Worm (Caenorhabditis elegans) whole organism, young adult: Measurements from ENCODE around the gene T23B12.5.

Experiments used
- B0261.1 ChIP-seq: sonication (generic microtip); optimal IDR thresholded peaks from 2 replicates; lab custom pipeline; 2016; ENCODE audit warnings: mild to moderate bottlenecking, missing genetic modification characterization, moderate library complexity, missing compliant biosample characterization
- B0336.3 ChIP-seq: fragments of 200-800 bp; sonication (Bioruptor generic); IDR thresholded peaks from 2 replicates; pipeline ENCODE4 v1.3.6; 2022; ENCODE audit warnings: missing genetic modification characterization, missing compliant biosample characterization
- F37B4.10 ChIP-seq: fragments of 200-800 bp; sonication (Bioruptor generic); IDR thresholded peaks from 2 replicates; pipeline ENCODE4 v1.3.6; 2022; ENCODE audit warnings: missing genetic modification characterization, missing compliant biosample characterization
- F39B2.1 ChIP-seq: fragments of 200-800 bp; sonication (Bioruptor generic); IDR thresholded peaks from 2 replicates; pipeline ENCODE4 v1.3.6; 2022; ENCODE audit warnings: missing genetic modification reagents, missing genetic modification characterization, missing compliant biosample characterization
- K11D2.4 ChIP-seq: fragments of 200-800 bp; sonication (Bioruptor generic); IDR thresholded peaks from 2 replicates; pipeline ENCODE4 v1.3.6; 2022; ENCODE audit warnings: missing genetic modification reagents, missing genetic modification characterization, missing compliant biosample characterization
- K12H6.12 ChIP-seq: fragments of 200-800 bp; sonication (Bioruptor generic); optimal IDR thresholded peaks from 2 replicates; lab custom pipeline; 2018; ENCODE audit warnings: mild to moderate bottlenecking, missing genetic modification characterization, missing compliant biosample characterization
- T26A5.8 ChIP-seq: sonication (generic microtip); optimal IDR thresholded peaks from 2 replicates; lab custom pipeline; 2016; ENCODE audit warnings: missing genetic modification characterization, missing compliant biosample characterization
- Y53G8AR.9 ChIP-seq: fragments of 200-800 bp; sonication (Bioruptor generic); conservative IDR thresholded peaks from 2 replicates; pipeline ENCODE4 v1.3.6; 2022; ENCODE audit warnings: missing genetic modification reagents, missing genetic modification characterization, missing compliant biosample characterization
- Y79H2A.3 ChIP-seq: fragments of 200-800 bp; sonication (Bioruptor generic); conservative IDR thresholded peaks from 2 replicates; pipeline ENCODE4 v1.3.6; 2022; ENCODE audit warnings: missing genetic modification reagents, missing genetic modification characterization, missing compliant biosample characterization
- bed-2 ChIP-seq: fragments of 200-800 bp; sonication (Bioruptor generic); IDR thresholded peaks from 2 replicates; pipeline ENCODE4 v1.3.6; 2022; ENCODE audit warnings: missing genetic modification reagents, missing genetic modification characterization, missing compliant biosample characterization
- ccch-3 ChIP-seq: fragments of 200-800 bp; sonication (Bioruptor generic); optimal IDR thresholded peaks from 2 replicates; lab custom pipeline; 2018; ENCODE audit warnings: mild to moderate bottlenecking, missing genetic modification characterization, missing compliant biosample characterization
- ceh-27 ChIP-seq: fragments of 200-800 bp; sonication (Bioruptor generic); optimal IDR thresholded peaks from 2 replicates; lab custom pipeline; 2018; ENCODE audit warnings: mild to moderate bottlenecking, missing genetic modification characterization, moderate library complexity, missing compliant biosample characterization
- ceh-91 ChIP-seq: fragments of 200-800 bp; sonication (Bioruptor generic); IDR thresholded peaks from 2 replicates; pipeline ENCODE4 v1.3.6; 2022; ENCODE audit warnings: missing genetic modification reagents, missing genetic modification characterization, missing compliant biosample characterization
- dox-1 ChIP-seq: fragments of 200-800 bp; sonication (Bioruptor generic); IDR thresholded peaks from 2 replicates; pipeline ENCODE4 v1.3.6; 2022; ENCODE audit warnings: missing genetic modification reagents, missing genetic modification characterization, missing compliant biosample characterization
- dpff-1 ChIP-seq: sonication (generic microtip); optimal IDR thresholded peaks from 2 replicates; lab custom pipeline; 2017; ENCODE audit warnings: mild to moderate bottlenecking, missing genetic modification characterization, missing compliant biosample characterization
- gei-17 ChIP-seq: fragments of 200-800 bp; sonication (Bioruptor generic); optimal IDR thresholded peaks from 2 replicates; lab custom pipeline; 2018; ENCODE audit warnings: mild to moderate bottlenecking, missing genetic modification characterization, missing compliant biosample characterization
- hlh-12 ChIP-seq: sonication (generic microtip); optimal IDR thresholded peaks from 2 replicates; lab custom pipeline; 2016; ENCODE audit warnings: missing genetic modification characterization, missing compliant biosample characterization
- hlh-26 ChIP-seq: fragments of 200-800 bp; sonication (Bioruptor generic); conservative IDR thresholded peaks from 2 replicates; pipeline ENCODE4 v1.3.6; 2022; ENCODE audit warnings: missing genetic modification reagents, missing genetic modification characterization, missing compliant biosample characterization
- hsf-1 ChIP-seq: fragments of 200-800 bp; sonication (Bioruptor generic); IDR thresholded peaks from 2 replicates; pipeline ENCODE4 v1.3.6; 2022; ENCODE audit warnings: missing genetic modification reagents, missing genetic modification characterization, missing compliant biosample characterization
- let-607 ChIP-seq, 2 experiments: fragments of 200-800 bp in 1 of 2; sonication (Bioruptor generic) in 1 of 2; sonication (generic microtip) in 1 of 2; optimal IDR thresholded peaks; 2 replicates each; lab custom pipeline; 2016 to 2018; ENCODE audit warnings: mild to moderate bottlenecking in 2 of 2, missing compliant biosample characterization in 2 of 2, missing genetic modification characterization in 2 of 2, moderate library complexity in 2 of 2, missing genotype in 1 of 2
- lin-26 ChIP-seq: fragments of 200-800 bp; sonication (Bioruptor generic); IDR thresholded peaks from 2 replicates; pipeline ENCODE4 v1.3.6; 2022; ENCODE audit warnings: missing genetic modification reagents, missing genetic modification characterization, missing compliant biosample characterization
- lin-40 ChIP-seq: sonication (generic microtip); optimal IDR thresholded peaks from 2 replicates; lab custom pipeline; 2016; ENCODE audit warnings: missing genetic modification characterization, mild to moderate bottlenecking, missing compliant biosample characterization, missing genotype, missing genetic modification reagents
- lsl-1 ChIP-seq: fragments of 200-800 bp; sonication (Bioruptor generic); optimal IDR thresholded peaks from 2 replicates; lab custom pipeline; 2018; ENCODE audit warnings: mild to moderate bottlenecking, missing genetic modification characterization, moderate library complexity, missing compliant biosample characterization
- madf-10 ChIP-seq: sonication (generic microtip); optimal IDR thresholded peaks from 2 replicates; lab custom pipeline; 2016; ENCODE audit warnings: mild to moderate bottlenecking, missing genetic modification characterization, missing compliant biosample characterization
- madf-6 ChIP-seq: fragments of 200-800 bp; sonication (Bioruptor generic); IDR thresholded peaks from 2 replicates; pipeline ENCODE4 v1.3.6; 2022; ENCODE audit warnings: missing genetic modification reagents, missing genetic modification characterization, missing compliant biosample characterization
- madf-8 ChIP-seq: fragments of 200-800 bp; sonication (Bioruptor generic); conservative IDR thresholded peaks from 2 replicates; pipeline ENCODE4 v1.3.6; 2022; ENCODE audit warnings: missing genetic modification reagents, missing genetic modification characterization, missing compliant biosample characterization
- mes-4 ChIP-seq: sonication (generic microtip); optimal IDR thresholded peaks from 2 replicates; lab custom pipeline; 2016; ENCODE audit warnings: missing genotype, missing genetic modification characterization, missing compliant biosample characterization
- pbrm-1 ChIP-seq: fragments of 200-800 bp; sonication (Bioruptor generic); IDR thresholded peaks from 2 replicates; pipeline ENCODE4 v1.3.6; 2022; ENCODE audit warnings: missing genetic modification reagents, missing genetic modification characterization, missing compliant biosample characterization
- pha-4 ChIP-seq: fragments of 150-350 bp; sonication (generic microtip); optimal IDR thresholded peaks from 2 replicates; lab custom pipeline; 2014; ENCODE audit warnings: missing biosample characterization, missing genetic modification reagents, missing genetic modification characterization
- rec-8 ChIP-seq, 2 experiments: sonication (generic microtip); optimal IDR thresholded peaks; 2 replicates each; lab custom pipeline; 2016; ENCODE audit warnings: mild to moderate bottlenecking in 2 of 2, missing genetic modification characterization in 2 of 2, missing genetic modification reagents in 2 of 2, missing genotype in 2 of 2, missing biosample characterization in 1 of 2, missing compliant biosample characterization in 1 of 2, moderate library complexity in 1 of 2
- sea-2 ChIP-seq: fragments of 200-800 bp; sonication (Bioruptor generic); IDR thresholded peaks from 2 replicates; pipeline ENCODE4 v1.3.6; 2022; ENCODE audit warnings: missing genetic modification characterization, missing compliant biosample characterization
- snpc-1.1 ChIP-seq: sonication (generic microtip); optimal IDR thresholded peaks from 2 replicates; lab custom pipeline; 2017; ENCODE audit warnings: missing genetic modification characterization, mild to moderate bottlenecking, missing compliant biosample characterization, antibody characterized with exemption, moderate library complexity, missing genotype, missing genetic modification reagents; ENCODE audit not compliant: insufficient read depth
- sptf-2 ChIP-seq: fragments of 200-800 bp; sonication (Bioruptor generic); optimal IDR thresholded peaks from 2 replicates; lab custom pipeline; 2018; ENCODE audit warnings: mild to moderate bottlenecking, missing genetic modification characterization, missing compliant biosample characterization
- ztf-18 ChIP-seq: sonication (generic microtip); optimal IDR thresholded peaks from 2 replicates; lab custom pipeline; 2016; ENCODE audit warnings: missing genotype, mild to moderate bottlenecking, missing genetic modification characterization, missing compliant biosample characterization
- ztf-3 ChIP-seq: fragments of 200-800 bp; sonication (Bioruptor generic); optimal IDR thresholded peaks from 2 replicates; lab custom pipeline; 2018; ENCODE audit warnings: mild to moderate bottlenecking, missing genetic modification characterization, missing compliant biosample characterization

Gene T23B12.5

DNA sequence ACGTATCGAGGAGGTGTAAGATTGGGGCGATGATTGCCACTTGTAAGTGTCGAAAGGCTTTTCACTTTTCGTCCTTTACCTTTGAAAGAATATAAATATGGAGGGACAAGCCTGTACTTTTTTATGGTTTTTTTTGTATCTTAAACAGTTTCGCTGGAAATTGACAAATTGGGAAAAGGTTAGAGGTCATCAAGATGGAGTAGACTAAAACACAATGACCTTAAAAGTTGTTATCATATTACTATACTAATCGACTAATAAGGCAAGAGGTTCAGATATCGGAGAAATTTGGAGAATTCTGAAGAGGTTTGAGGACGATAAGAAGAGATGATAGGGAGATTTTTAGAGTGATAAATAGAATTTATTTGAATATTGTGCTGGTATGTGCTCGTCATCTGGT is 41.7 kb downstream of the T23B12.5 start:
- no peak for TF ChIP-seq hsf-1
- TF ChIP-seq madf-10 (tag; lab: Kevin White, UChicago): no peak
- TF ChIP-seq ccch-3 (GFP tag; lab: Kevin White, UChicago): no peak
- no peak for TF ChIP-seq ceh-91 (GFP tag; lab: Robert Waterston, UW)
- TF ChIP-seq madf-8 (GFP tag; lab: Robert Waterston, UW): no peak
- TF ChIP-seq B0261.1 (tag; lab: Kevin White, UChicago): no peak
- no peak for TF ChIP-seq rec-8 (tag; optimal IDR thresholded peaks at IDR 0.05; lab: Kevin White, UChicago)
- TF ChIP-seq K12H6.12: no peak
- TF ChIP-seq ceh-27 (GFP tag; lab: Kevin White, UChicago): no peak
- TF ChIP-seq Y79H2A.3 (GFP tag; lab: Robert Waterston, UW): no peak
- no peak for TF ChIP-seq Y53G8AR.9 (GFP tag; lab: Robert Waterston, UW)
- TF ChIP-seq B0336.3 (GFP tag; lab: Robert Waterston, UW): no peak
- TF ChIP-seq F39B2.1 (GFP tag; lab: Robert Waterston, UW): no peak

DNA sequence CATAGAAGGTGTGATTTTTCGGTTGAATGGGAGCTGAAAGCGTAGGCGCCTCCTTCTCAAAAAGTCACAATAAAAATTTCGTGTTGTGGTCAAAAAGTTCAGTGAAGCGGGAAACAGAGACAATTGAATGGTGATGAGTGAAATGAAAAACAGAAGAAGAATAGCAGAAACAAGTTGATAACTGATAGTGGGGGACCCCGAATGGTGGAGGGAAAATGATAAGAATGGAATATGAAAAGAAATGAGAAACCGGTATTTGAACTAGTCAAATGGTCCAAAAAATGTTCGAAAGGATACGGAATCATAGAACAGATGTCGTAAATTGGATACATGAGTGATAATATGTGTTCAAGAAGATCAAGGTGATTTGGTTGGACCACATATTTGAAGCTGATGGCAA is 43.5 kb downstream of the T23B12.5 start:
- no peak for TF ChIP-seq dpff-1
- TF ChIP-seq ztf-3 (GFP tag; lab: Kevin White, UChicago): no peak
- no peak for TF ChIP-seq let-607 (tag; optimal IDR thresholded peaks at IDR 0.05; lab: Kevin White, UChicago)
- TF ChIP-seq K11D2.4 (GFP tag; lab: Robert Waterston, UW): no peak
- TF ChIP-seq pha-4 (tag; lab: Kevin White, UChicago): no peak
- TF ChIP-seq snpc-1.1 (tag; lab: Kevin White, UChicago): no peak
- no peak for TF ChIP-seq pbrm-1
- no peak for TF ChIP-seq T26A5.8 (tag; lab: Kevin White, UChicago)
- no peak for TF ChIP-seq sptf-2
- no peak for TF ChIP-seq sea-2
- TF ChIP-seq hlh-12 (tag; lab: Kevin White, UChicago): no peak
- no peak for TF ChIP-seq ceh-27 (GFP tag; lab: Kevin White, UChicago)
- no peak for TF ChIP-seq gei-17 (GFP tag; lab: Kevin White, UChicago)
- TF ChIP-seq, all 124 proteins: peak for 0

DNA sequence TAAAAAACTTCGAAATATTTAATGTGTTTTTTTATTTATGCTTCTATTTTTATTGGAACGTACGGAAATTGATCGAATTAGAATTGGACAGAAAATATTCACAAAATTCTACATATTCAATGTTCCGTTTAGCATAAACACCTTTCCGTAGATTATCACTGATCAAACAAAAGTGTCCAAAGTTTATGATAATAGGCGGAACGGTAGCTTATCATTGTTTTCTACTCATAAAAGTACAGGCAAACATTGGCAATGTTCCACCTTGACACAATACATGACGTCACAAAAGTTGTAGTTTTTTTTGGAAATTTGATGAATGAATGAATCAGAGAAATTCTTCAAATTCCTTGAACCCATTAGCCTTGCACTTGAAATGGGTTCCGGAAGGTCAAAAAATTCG is 43.9 kb downstream of the T23B12.5 start:
- TF ChIP-seq hlh-26 (GFP tag; lab: Robert Waterston, UW) (no peak), mes-4 (tag; lab: Kevin White, UChicago) (no peak), F37B4.10 (GFP tag; lab: Robert Waterston, UW) (no peak), lin-26 (GFP tag; lab: Robert Waterston, UW) (no peak), lin-40 (tag; lab: Kevin White, UChicago) (no peak), ztf-18 (tag; lab: Kevin White, UChicago) (no peak), bed-2 (GFP tag; lab: Robert Waterston, UW) (no peak), dox-1 (no peak), B0336.3 (GFP tag; lab: Robert Waterston, UW) (no peak), madf-6 (GFP tag; lab: Robert Waterston, UW) (no peak), lsl-1 (GFP tag; lab: Kevin White, UChicago) (no peak), pha-4 (tag; lab: Kevin White, UChicago) (no peak), madf-10 (tag; lab: Kevin White, UChicago) (no peak)
